Worm (Caenorhabditis elegans) whole organism, midembryonic: ENCODE results near the gene hpo-38.

Source experiments
- cog-1 ChIP-seq: sonication (generic microtip); optimal IDR thresholded peaks from 2 replicates; lab custom pipeline; 2016; ENCODE audit warnings: missing genetic modification characterization, missing compliant biosample characterization
- tab-1 ChIP-seq: fragments of 200-800 bp; sonication (Bioruptor generic); IDR thresholded peaks from 2 replicates; pipeline ENCODE4 v1.3.6; 2022; ENCODE audit warnings: missing genetic modification characterization, missing compliant biosample characterization
- ztf-29 ChIP-seq: fragments of 200-800 bp; sonication (Bioruptor generic); IDR thresholded peaks from 2 replicates; pipeline ENCODE4 v1.3.6; 2022; ENCODE audit warnings: missing genetic modification reagents, missing genetic modification characterization, missing compliant biosample characterization

DNA sequence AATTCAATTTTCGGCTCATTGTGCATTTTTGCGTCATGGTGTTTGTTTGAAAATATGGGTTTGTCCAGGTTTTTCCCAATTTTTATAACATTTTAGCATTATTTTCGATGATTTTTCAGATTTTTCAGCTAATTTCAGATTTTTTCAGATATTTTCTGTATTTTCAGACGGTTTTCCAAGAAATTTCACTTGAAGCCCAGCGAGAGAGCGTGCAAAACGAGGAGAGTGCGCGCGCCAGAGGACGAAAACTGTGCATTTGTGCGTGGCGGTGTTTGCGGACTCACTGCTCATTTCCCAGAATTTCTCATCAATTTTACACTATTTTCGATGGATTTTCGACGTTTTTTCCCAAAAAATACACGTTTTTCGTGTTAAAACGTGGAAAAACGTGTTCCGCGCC is 4.9 kb downstream of the hpo-38 start:
- TF ChIP-seq ztf-29 (GFP tag; lab: Robert Waterston, UW): no peak
- no peak for TF ChIP-seq cog-1 (tag; lab: Kevin White, UChicago)
- no peak for TF ChIP-seq tab-1
